Fruit fly (Drosophila melanogaster) whole organism, embryonic: Measurements from ENCODE around the gene cnc.

ENCODE experiments used
- Awh ChIP-seq: fragments of 200-800 bp; sonication (Bioruptor generic); IDR thresholded peaks from 2 replicates; pipeline ENCODE4, ENCODE4 v1.3.6; 2022; ENCODE audit warnings: missing biosample characterization, missing genetic modification characterization
- CG10979 ChIP-seq: fragments of 200-800 bp; sonication (Bioruptor generic); optimal IDR thresholded peaks from 2 replicates; lab custom pipeline; 2018; ENCODE audit warnings: missing biosample characterization, mild to moderate bottlenecking, missing genetic modification characterization, moderate library complexity
- CG11085 ChIP-seq: fragments of 200-800 bp; sonication (Bioruptor generic); IDR thresholded peaks from 2 replicates; pipeline ENCODE4 v1.3.6; 2022; ENCODE audit warnings: missing biosample characterization, missing genetic modification characterization
- CG12391 ChIP-seq: fragments of 200-800 bp; sonication (Bioruptor generic); optimal IDR thresholded peaks from 3 replicates; lab custom pipeline; 2018; ENCODE audit warnings: missing biosample characterization, mild to moderate bottlenecking, missing genetic modification characterization, moderate library complexity
- CG13424 ChIP-seq: fragments of 200-800 bp; sonication (Bioruptor generic); optimal IDR thresholded peaks from 2 replicates; lab custom pipeline; 2019; ENCODE audit warnings: missing biosample characterization, mild to moderate bottlenecking, missing genetic modification characterization, moderate library complexity
- CG1647 ChIP-seq: fragments of 200-800 bp; sonication (Bioruptor generic); optimal IDR thresholded peaks from 3 replicates; lab custom pipeline; 2016; ENCODE audit warnings: missing biosample characterization, missing genetic modification characterization
- CG17359 ChIP-seq: fragments of 200-800 bp; sonication (Bioruptor generic); optimal IDR thresholded peaks from 3 replicates; lab custom pipeline; 2018; ENCODE audit warnings: missing biosample characterization, mild to moderate bottlenecking, missing genetic modification characterization, moderate library complexity
- CG17361 ChIP-seq: fragments of 200-800 bp; sonication (Bioruptor generic); IDR thresholded peaks from 3 replicates; pipeline ENCODE4 v1.3.6; 2022; ENCODE audit warnings: missing biosample characterization, missing genetic modification characterization
- CG2889 ChIP-seq: fragments of 200-800 bp; sonication (Bioruptor generic); IDR thresholded peaks from 3 replicates; pipeline ENCODE4 v1.3.6; 2022; ENCODE audit warnings: missing biosample characterization, missing genetic modification characterization
- CG31388 ChIP-seq: fragments of 200-800 bp; sonication (Bioruptor generic); optimal IDR thresholded peaks from 2 replicates; lab custom pipeline; 2016; ENCODE audit warnings: missing biosample characterization, missing genetic modification characterization
- CG34422 ChIP-seq: fragments of 200-800 bp; sonication (Bioruptor generic); IDR thresholded peaks from 3 replicates; pipeline ENCODE4 v1.3.6; 2022; ENCODE audit warnings: missing biosample characterization, missing genetic modification characterization
- CG43689 ChIP-seq: fragments of 200-800 bp; sonication (Bioruptor generic); IDR thresholded peaks from 2 replicates; pipeline ENCODE4 v1.3.6; 2022; ENCODE audit warnings: missing biosample characterization, missing genetic modification characterization
- CG4820 ChIP-seq: fragments of 200-800 bp; sonication (Bioruptor generic); optimal IDR thresholded peaks from 3 replicates; lab custom pipeline; 2016; ENCODE audit warnings: missing biosample characterization, missing genetic modification characterization
- CG5245 ChIP-seq: fragments of 200-800 bp; sonication (Bioruptor generic); optimal IDR thresholded peaks from 3 replicates; lab custom pipeline; 2016; ENCODE audit warnings: missing biosample characterization, missing genetic modification characterization
- D19B ChIP-seq: fragments of 200-800 bp; sonication (Bioruptor generic); optimal IDR thresholded peaks from 2 replicates; lab custom pipeline; 2017; ENCODE audit warnings: missing biosample characterization, mild to moderate bottlenecking, missing genetic modification characterization
- Dbx ChIP-seq: fragments of 200-800 bp; sonication (Bioruptor generic); IDR thresholded peaks from 3 replicates; pipeline ENCODE4 v1.3.6; 2022; ENCODE audit warnings: missing biosample characterization, missing genetic modification characterization
- Deaf1 ChIP-seq: fragments of 200-800 bp; optimal IDR thresholded peaks from 3 replicates; lab custom pipeline; 2019; ENCODE audit warnings: missing biosample characterization, mild to moderate bottlenecking, missing genetic modification characterization, moderate library complexity
- Dek ChIP-seq: fragments of 200-800 bp; sonication (Bioruptor generic); optimal IDR thresholded peaks from 3 replicates; lab custom pipeline; 2019; ENCODE audit warnings: missing biosample characterization, mild to moderate bottlenecking, missing genetic modification characterization, moderate library complexity
- Dll ChIP-seq: fragments of 200-800 bp; sonication (Bioruptor generic); IDR thresholded peaks from 4 replicates; pipeline ENCODE4 v1.3.6; 2022; ENCODE audit warnings: missing biosample characterization, missing genetic modification characterization; ENCODE audit not compliant: partially characterized antibody
- E2f2 ChIP-seq: fragments of 200-800 bp; sonication (Bioruptor generic); IDR thresholded peaks from 2 replicates; pipeline ENCODE4 v1.3.6; 2022; ENCODE audit warnings: missing biosample characterization, missing genetic modification characterization
- ERR ChIP-seq: fragments of 200-800 bp; sonication (Bioruptor generic); optimal IDR thresholded peaks from 2 replicates; lab custom pipeline; 2016; ENCODE audit warnings: missing biosample characterization, missing genetic modification characterization
- HLH3B ChIP-seq: fragments of 200-800 bp; sonication (Bioruptor generic); IDR thresholded peaks from 2 replicates; pipeline ENCODE4 v1.3.6; 2022; ENCODE audit warnings: missing biosample characterization, missing genetic modification characterization
- HmgZ ChIP-seq: fragments of 200-800 bp; sonication (Bioruptor generic); optimal IDR thresholded peaks from 2 replicates; lab custom pipeline; 2018; ENCODE audit warnings: missing biosample characterization, mild to moderate bottlenecking, missing genetic modification characterization
- Hmr ChIP-seq: fragments of 200-800 bp; sonication (Bioruptor generic); optimal IDR thresholded peaks from 3 replicates; lab custom pipeline; 2017; ENCODE audit warnings: mild to moderate bottlenecking, missing biosample characterization, missing genetic modification reagents, missing genetic modification characterization
- Hr51 ChIP-seq, 2 experiments: fragments of 200-800 bp; sonication (Bioruptor generic); optimal IDR thresholded peaks; 2 replicates in 1 of 2; 3 replicates in 1 of 2; lab custom pipeline; 2016 to 2018; ENCODE audit warnings: missing biosample characterization in 2 of 2, missing genetic modification characterization in 2 of 2, mild to moderate bottlenecking in 1 of 2, moderate library complexity in 1 of 2
- Kr ChIP-seq: fragments of 200-800 bp; sonication (Bioruptor generic); optimal IDR thresholded peaks from 2 replicates; lab custom pipeline; 2017; ENCODE audit warnings: missing biosample characterization, mild to moderate bottlenecking, missing genetic modification characterization
- MESR4 ChIP-seq: fragments of 200-800 bp; sonication (Bioruptor generic); optimal IDR thresholded peaks from 2 replicates; lab custom pipeline; 2018; ENCODE audit warnings: missing biosample characterization, mild to moderate bottlenecking, missing genetic modification characterization, moderate library complexity
- Mes4 ChIP-seq: fragments of 200-800 bp; sonication (Bioruptor generic); optimal IDR thresholded peaks from 2 replicates; lab custom pipeline; 2016; ENCODE audit warnings: missing biosample characterization, missing genetic modification characterization
- Neu2 ChIP-seq: fragments of 200-800 bp; sonication (Bioruptor generic); optimal IDR thresholded peaks from 3 replicates; lab custom pipeline; 2016; ENCODE audit warnings: missing biosample characterization, missing genetic modification characterization, borderline replicate concordance
- Poxn ChIP-seq: fragments of 200-800 bp; sonication (Bioruptor generic); IDR thresholded peaks from 2 replicates; pipeline ENCODE4 v1.3.6; 2022; ENCODE audit warnings: missing biosample characterization, missing genetic modification characterization
- Side ChIP-seq: fragments of 200-800 bp; sonication (Bioruptor generic); optimal IDR thresholded peaks from 2 replicates; lab custom pipeline; 2016; ENCODE audit warnings: missing biosample characterization, missing genetic modification characterization
- Six4 ChIP-seq: fragments of 200-800 bp; sonication (Bioruptor generic); optimal IDR thresholded peaks from 2 replicates; lab custom pipeline; 2016; ENCODE audit warnings: missing biosample characterization, missing genetic modification characterization
- Taf1 ChIP-seq: fragments of 200-800 bp; sonication (Bioruptor generic); IDR thresholded peaks from 2 replicates; pipeline ENCODE4 v1.3.6; 2022; ENCODE audit warnings: missing biosample characterization, missing genetic modification characterization
- YL-1 ChIP-seq: fragments of 200-800 bp; sonication (Bioruptor generic); optimal IDR thresholded peaks from 3 replicates; lab custom pipeline; 2017; ENCODE audit warnings: missing biosample characterization, mild to moderate bottlenecking, missing genetic modification characterization
- bab2 ChIP-seq: fragments of 200-800 bp; sonication (Bioruptor generic); optimal IDR thresholded peaks from 2 replicates; lab custom pipeline; 2016; ENCODE audit warnings: missing biosample characterization, missing genetic modification characterization
- cwo ChIP-seq: fragments of 200-800 bp; sonication (Bioruptor generic); optimal IDR thresholded peaks from 3 replicates; lab custom pipeline; 2017; ENCODE audit warnings: missing biosample characterization, missing genetic modification characterization, mild to moderate bottlenecking, moderate library complexity, missing genetic modification reagents
- dysf ChIP-seq: fragments of 200-800 bp; sonication (Bioruptor generic); IDR thresholded peaks from 3 replicates; pipeline ENCODE4 v1.3.6; 2022; ENCODE audit warnings: missing biosample characterization, missing genetic modification characterization
- exex ChIP-seq: fragments of 200-800 bp; sonication (Bioruptor generic); optimal IDR thresholded peaks from 4 replicates; lab custom pipeline; 2018; ENCODE audit warnings: missing biosample characterization, mild to moderate bottlenecking, missing genetic modification characterization, moderate library complexity
- jing ChIP-seq: fragments of 200-800 bp; sonication (Bioruptor generic); optimal IDR thresholded peaks from 2 replicates; lab custom pipeline; 2018; ENCODE audit warnings: missing biosample characterization, mild to moderate bottlenecking, missing genetic modification characterization
- kni ChIP-seq: fragments of 200-800 bp; sonication (Bioruptor generic); optimal IDR thresholded peaks from 3 replicates; lab custom pipeline; 2017; ENCODE audit warnings: mild to moderate bottlenecking, missing biosample characterization, missing genetic modification reagents, missing genetic modification characterization
- luna ChIP-seq: fragments of 200-800 bp; sonication (Bioruptor generic); optimal IDR thresholded peaks from 2 replicates; lab custom pipeline; 2016; ENCODE audit warnings: missing biosample characterization, missing genetic modification characterization
- pan ChIP-seq, 4 experiments: fragments of >200 bp in 3 of 4; fragments of 200-800 bp in 1 of 4; sonication (Bioruptor generic) in 1 of 4; optimal IDR thresholded peaks in 3 of 4; IDR thresholded peaks in 1 of 4; 2 replicates each; pipeline versions ENCODE4 v1.3.6 to Lab custom; 2017 to 2022; ENCODE audit warnings: missing biosample characterization in 2 of 4, missing genetic modification characterization in 2 of 4, mixed read lengths in 1 of 4
- rib ChIP-seq: fragments of 200-800 bp; sonication (Bioruptor generic); IDR thresholded peaks from 2 replicates; pipeline ENCODE4 v1.3.6; 2022; ENCODE audit warnings: missing biosample characterization, missing genetic modification characterization
- sens-2 ChIP-seq: fragments of 200-800 bp; sonication (Bioruptor generic); IDR thresholded peaks from 2 replicates; pipeline ENCODE4 v1.3.6; 2022; ENCODE audit warnings: missing biosample characterization, missing genetic modification characterization
- shn ChIP-seq: fragments of 200-800 bp; sonication (Bioruptor generic); optimal IDR thresholded peaks from 3 replicates; lab custom pipeline; 2016; ENCODE audit warnings: missing biosample characterization, missing genetic modification characterization
- sisA ChIP-seq: fragments of 200-800 bp; sonication (Bioruptor generic); IDR thresholded peaks from 2 replicates; pipeline ENCODE4 v1.3.6; 2022; ENCODE audit warnings: missing biosample characterization, missing genetic modification characterization
- stc ChIP-seq: fragments of 200-800 bp; sonication (Bioruptor generic); IDR thresholded peaks from 2 replicates; pipeline ENCODE4 v1.3.6; 2022; ENCODE audit warnings: missing biosample characterization, missing genetic modification characterization
- tio ChIP-seq: fragments of 200-800 bp; sonication (Bioruptor generic); optimal IDR thresholded peaks from 2 replicates; lab custom pipeline; 2017; ENCODE audit warnings: missing biosample characterization, missing genetic modification characterization, inconsistent platforms
- zen2 ChIP-seq: fragments of 200-800 bp; sonication (Bioruptor generic); IDR thresholded peaks from 3 replicates; pipeline ENCODE4 v1.3.6; 2022; ENCODE audit warnings: missing biosample characterization, missing genetic modification characterization; ENCODE audit not compliant: partially characterized antibody

The cnc gene

dm6 chr3R:23214603-23215433 is 11.7 kb downstream of the cnc start (continued):
- no peak for TF ChIP-seq pan (optimal IDR thresholded peaks at IDR 0.05; lab: Kevin White, UChicago)
- TF ChIP-seq pan (GFP tag; optimal IDR thresholded peaks at IDR 0.05 in 1 of 2, IDR thresholded peaks at IDR 0.05 in 1 of 2) = no peak
- TF ChIP-seq stc (GFP tag; lab: Robert Waterston, UW) = no peak
- no peak for TF ChIP-seq D19B (GFP tag; lab: Kevin White, UChicago)
- TF ChIP-seq CG12391 (tag; lab: Kevin White, UChicago) = no peak
- no peak for TF ChIP-seq Side (GFP tag; lab: Kevin White, UChicago)
- TF ChIP-seq bab2 = no peak
- no peak for TF ChIP-seq Poxn
- TF ChIP-seq YL-1 (GFP tag; lab: Kevin White, UChicago) = no peak
- no peak for TF ChIP-seq Six4
- TF ChIP-seq Mes4 (GFP tag; lab: Kevin White, UChicago) = no peak
- TF ChIP-seq CG17359 (tag; lab: Kevin White, UChicago) = no peak
- TF ChIP-seq Dll (GFP tag; lab: Robert Waterston, UW) = no peak
- TF ChIP-seq kni (GFP tag; lab: Kevin White, UChicago) = no peak
- no peak for TF ChIP-seq jing
- no peak for TF ChIP-seq Taf1 (GFP tag; lab: Robert Waterston, UW)
- no peak for TF ChIP-seq CG2889 (GFP tag; lab: Robert Waterston, UW)
- TF ChIP-seq CG43689 (GFP tag; lab: Robert Waterston, UW) = no peak
- no peak for TF ChIP-seq CG13424
- TF ChIP-seq exex (tag; lab: Kevin White, UChicago) = peak; percentile 98
- TF ChIP-seq Deaf1 = no peak
- TF ChIP-seq Dbx = peak; percentile 40; the same call in 1 of the 3 replicates
- no peak for TF ChIP-seq HLH3B (GFP tag; lab: Robert Waterston, UW)
- TF ChIP-seq E2f2 (GFP tag; lab: Robert Waterston, UW) = peak; percentile 96
- peak; percentile 11; the same call in 1 of the 3 replicates for TF ChIP-seq zen2
- no peak for TF ChIP-seq CG31388 (GFP tag; lab: Kevin White, UChicago)
- TF ChIP-seq CG17361 = no peak
- TF ChIP-seq sisA (GFP tag; lab: Robert Waterston, UW) = no peak
- no peak for TF ChIP-seq ERR
- TF ChIP-seq tio (GFP tag; lab: Kevin White, UChicago) = no peak
- TF ChIP-seq cwo = peak; percentile 72
- TF ChIP-seq Hr51 (GFP tag; optimal IDR thresholded peaks at IDR 0.05; lab: Kevin White, UChicago) = no peak
- peak; percentile 82 for TF ChIP-seq HmgZ (tag; lab: Kevin White, UChicago)
- TF ChIP-seq CG11085 (GFP tag; lab: Robert Waterston, UW) = no peak
- TF ChIP-seq CG5245 (GFP tag; lab: Kevin White, UChicago) = no peak
- no peak for TF ChIP-seq shn (GFP tag; lab: Kevin White, UChicago)
- no peak for TF ChIP-seq CG1647
- TF ChIP-seq rib (GFP tag; lab: Robert Waterston, UW) = no peak
- no peak for TF ChIP-seq dysf
- TF ChIP-seq Hmr (GFP tag; lab: Kevin White, UChicago) = peak; percentile 73
- TF ChIP-seq CG34422 (GFP tag; lab: Robert Waterston, UW) = 0 out of 3 replicates have a peak, but pooled peaks have one; percentile 23
- no peak for TF ChIP-seq sens-2 (GFP tag; lab: Robert Waterston, UW)
- no peak for TF ChIP-seq luna (GFP tag; lab: Kevin White, UChicago)
- no peak for TF ChIP-seq CG10979 (tag; lab: Kevin White, UChicago)
- TF ChIP-seq Kr = peak; percentile 2
- TF ChIP-seq Awh = no peak
- no peak for TF ChIP-seq Dek (tag; lab: Kevin White, UChicago)
- no peak for TF ChIP-seq MESR4 (GFP tag; lab: Kevin White, UChicago)
- TF ChIP-seq CG4820 (GFP tag; lab: Kevin White, UChicago) = no peak
- no peak for TF ChIP-seq Neu2 (GFP tag; lab: Kevin White, UChicago)
